Fruit fly (Drosophila melanogaster): ENCODE measurements around the gene REPTOR.

Gene REPTOR

dm6 chr3R:24557020-24557465 lies 25.6 kb downstream of the REPTOR start (continued):
- 0 out of 2 replicates have a peak, but pooled peaks have one; percentile 4 for TF ChIP-seq ap (GFP tag; IDR thresholded peaks at IDR 0.05)
- TF ChIP-seq CrebB (tag; optimal IDR thresholded peaks at IDR 0.05): no peak
- TF ChIP-seq row (GFP tag; IDR thresholded peaks at IDR 0.05): no peak; the same call in 2 of the 3 replicates
- peak; percentile 72 for TF ChIP-seq Lhr (GFP tag; optimal IDR thresholded peaks at IDR 0.05)
- peak; percentile 23; the same call in 1 of the 2 replicates for TF ChIP-seq MBD-R2 (GFP tag; IDR thresholded peaks at IDR 0.05)
- peak; percentile 18; the same call in 1 of the 2 replicates for TF ChIP-seq Ada2b (GFP tag; IDR thresholded peaks at IDR 0.05)
- TF ChIP-seq CG1529 (GFP tag; optimal IDR thresholded peaks at IDR 0.05): no peak
- TF ChIP-seq Sry-δ (GFP tag; optimal IDR thresholded peaks at IDR 0.05): peak; percentile 39
- peak; percentile 66 for TF ChIP-seq CG7987 (GFP tag; optimal IDR thresholded peaks at IDR 0.05)
- TF ChIP-seq D (optimal IDR thresholded peaks at IDR 0.05): no peak
- TF ChIP-seq D (GFP tag; optimal IDR thresholded peaks at IDR 0.05): no peak
- peak; percentile 41 for TF ChIP-seq dmrt11E (tag; optimal IDR thresholded peaks at IDR 0.05)
- TF ChIP-seq Neu2 (GFP tag; optimal IDR thresholded peaks at IDR 0.05; ENCODE audit: borderline replicate concordance): no peak
- TF ChIP-seq sima (GFP tag; optimal IDR thresholded peaks at IDR 0.05): no peak
- peak; percentile 68 for TF ChIP-seq sisA (GFP tag; IDR thresholded peaks at IDR 0.05)
- TF ChIP-seq Dip2 (GFP tag; IDR thresholded peaks at IDR 0.05): peak; percentile 97
- peak; percentile 24 for TF ChIP-seq ab (GFP tag; optimal IDR thresholded peaks at IDR 0.05)
- peak; percentile 94 for TF ChIP-seq NFAT (GFP tag; IDR thresholded peaks at IDR 0.05)
- 0 out of 2 replicates have a peak, but pooled peaks have one; percentile 23 for TF ChIP-seq CG31224 (GFP tag; IDR thresholded peaks at IDR 0.05)
- no peak for TF ChIP-seq disco-r (GFP tag; optimal IDR thresholded peaks at IDR 0.05)
- TF ChIP-seq jigr1 (GFP tag; IDR thresholded peaks at IDR 0.05): no peak
- TF ChIP-seq HmgZ (tag; optimal IDR thresholded peaks at IDR 0.05): peak; percentile 81
- no peak for TF ChIP-seq h (optimal IDR thresholded peaks at IDR 0.05)
- no peak for TF ChIP-seq CG15011 (GFP tag; optimal IDR thresholded peaks at IDR 0.05)
- peak; percentile 92 for TF ChIP-seq ato (GFP tag; IDR thresholded peaks at IDR 0.05; ENCODE audit: partially characterized antibody)
- TF ChIP-seq slou (GFP tag; optimal IDR thresholded peaks at IDR 0.05): no peak
- TF ChIP-seq CG3995 (GFP tag; optimal IDR thresholded peaks at IDR 0.05): no peak
- peak; percentile 70 for TF ChIP-seq HLH3B (GFP tag; IDR thresholded peaks at IDR 0.05)
- peak; percentile 49 for TF ChIP-seq CG13424 (tag; optimal IDR thresholded peaks at IDR 0.05)
- peak; percentile 66; the same call in 2 of the 4 replicates for TF ChIP-seq chinmo (GFP tag; IDR thresholded peaks at IDR 0.05; ENCODE audit: partially characterized antibody)
- TF ChIP-seq Fer3 (tag; optimal IDR thresholded peaks at IDR 0.05): peak; percentile 34
- TF ChIP-seq Ets65A (GFP tag): peak; percentile 93
- peak; percentile 48 for TF ChIP-seq Blimp-1 (GFP tag; optimal IDR thresholded peaks at IDR 0.05)
- peak; percentile 65 for TF ChIP-seq CG15269 (tag; optimal IDR thresholded peaks at IDR 0.05)
- peak; percentile 22 for TF ChIP-seq pum (GFP tag; optimal IDR thresholded peaks at IDR 0.05)
- TF ChIP-seq twi (tag; optimal IDR thresholded peaks at IDR 0.05): peak; percentile 32
- TF ChIP-seq CHES-1-like (GFP tag; optimal IDR thresholded peaks at IDR 0.05): peak; percentile 72
- TF ChIP-seq CG4424 (GFP tag; optimal IDR thresholded peaks at IDR 0.05): peak; percentile 54
- TF ChIP-seq CG2202 (tag; optimal IDR thresholded peaks at IDR 0.05): no peak
- TF ChIP-seq CG4360 (GFP tag; IDR thresholded peaks at IDR 0.05): peak; percentile 44; the same call in 1 of the 2 replicates
- TF ChIP-seq CG3163 (GFP tag; optimal IDR thresholded peaks at IDR 0.05): peak; percentile 65
- TF ChIP-seq gcm2 (GFP tag; optimal IDR thresholded peaks at IDR 0.05): peak; percentile 61
- TF ChIP-seq odd (GFP tag; optimal IDR thresholded peaks at IDR 0.05): peak; percentile 0
- peak; percentile 21 for TF ChIP-seq vfl (GFP tag; optimal IDR thresholded peaks at IDR 0.05)
- no peak for TF ChIP-seq fd64A (GFP tag; optimal IDR thresholded peaks at IDR 0.05)
- TF ChIP-seq CG10565 (GFP tag; optimal IDR thresholded peaks at IDR 0.05): no peak
- peak; percentile 70 for TF ChIP-seq Meics (GFP tag; optimal IDR thresholded peaks at IDR 0.05)
- TF ChIP-seq CG17359 (tag; optimal IDR thresholded peaks at IDR 0.05): peak; percentile 54
- TF ChIP-seq CG13624 (GFP tag; optimal IDR thresholded peaks at IDR 0.05): peak; percentile 95
- TF ChIP-seq CG18599 (GFP tag; optimal IDR thresholded peaks at IDR 0.05): no peak
- no peak for TF ChIP-seq GATAe (GFP tag; conservative IDR thresholded peaks at IDR 0.05)
- peak; percentile 85; the same call in 2 of the 3 replicates for TF ChIP-seq CG34422 (GFP tag; IDR thresholded peaks at IDR 0.05)
